Worm (Caenorhabditis elegans) whole organism, L2 larva: ENCODE measurements around the gene nhr-268.

Experiments
- C34F6.9 ChIP-seq: fragments of 150-350 bp; optimal IDR thresholded peaks from 2 replicates; lab custom pipeline; 2014; ENCODE audit warnings: missing biosample characterization, missing genetic modification characterization
- F13H6.1 ChIP-seq: sonication (generic microtip); optimal IDR thresholded peaks from 2 replicates; lab custom pipeline; 2016; ENCODE audit warnings: missing genetic modification characterization, missing compliant biosample characterization
- R02D3.7 ChIP-seq: fragments of 150-350 bp; optimal IDR thresholded peaks from 2 replicates; lab custom pipeline; 2014; ENCODE audit warnings: missing biosample characterization, missing genetic modification characterization
- Y55F3AM.14 ChIP-seq: fragments of 200-800 bp; sonication (Bioruptor generic); optimal IDR thresholded peaks from 2 replicates; lab custom pipeline; 2018; ENCODE audit warnings: mild to moderate bottlenecking, missing genetic modification characterization, missing compliant biosample characterization
- ZK546.5 ChIP-seq: sonication (generic microtip); optimal IDR thresholded peaks from 2 replicates; lab custom pipeline; 2017; ENCODE audit warnings: missing biosample characterization, missing genetic modification characterization
- alr-1 ChIP-seq: fragments of 150-350 bp; optimal IDR thresholded peaks from 2 replicates; lab custom pipeline; 2014; ENCODE audit warnings: missing biosample characterization, missing genetic modification characterization
- ama-1 ChIP-seq: fragments of 150-350 bp; optimal IDR thresholded peaks from 2 replicates; lab custom pipeline; 2018; ENCODE audit warnings: inconsistent platforms
- blmp-1 ChIP-seq: sonication (generic microtip); optimal IDR thresholded peaks from 2 replicates; lab custom pipeline; 2017; ENCODE audit warnings: missing genetic modification characterization, mild to moderate bottlenecking, missing compliant biosample characterization, antibody characterized with exemption, moderate library complexity; ENCODE audit not compliant: insufficient read depth
- ceh-16 ChIP-seq: fragments of 150-350 bp; optimal IDR thresholded peaks from 2 replicates; lab custom pipeline; 2014; ENCODE audit warnings: missing biosample characterization, missing genetic modification characterization
- ceh-82 ChIP-seq: fragments of 150-350 bp; optimal IDR thresholded peaks from 2 replicates; lab custom pipeline; 2014; ENCODE audit warnings: missing biosample characterization, missing genetic modification characterization
- crh-2 ChIP-seq: sonication (generic microtip); optimal IDR thresholded peaks from 2 replicates; lab custom pipeline; 2017; ENCODE audit warnings: missing biosample characterization, missing genetic modification characterization
- dmd-4 ChIP-seq: sonication (generic microtip); optimal IDR thresholded peaks from 2 replicates; lab custom pipeline; 2017; ENCODE audit warnings: missing biosample characterization, missing genetic modification characterization
- egl-27 ChIP-seq: sonication (generic microtip); optimal IDR thresholded peaks from 3 replicates; lab custom pipeline; 2017; ENCODE audit warnings: missing biosample characterization, missing genetic modification reagents, missing genetic modification characterization
- elt-1 ChIP-seq: fragments of 150-350 bp; optimal IDR thresholded peaks from 2 replicates; lab custom pipeline; 2014; ENCODE audit warnings: missing biosample characterization, missing genetic modification characterization
- elt-3 ChIP-seq: sonication (generic microtip); optimal IDR thresholded peaks from 2 replicates; lab custom pipeline; 2017; ENCODE audit warnings: missing biosample characterization, missing genetic modification characterization
- fos-1 ChIP-seq: fragments of 150-350 bp; optimal IDR thresholded peaks from 2 replicates; lab custom pipeline; 2014; ENCODE audit warnings: missing biosample characterization, missing genetic modification characterization
- gmeb-1 ChIP-seq: fragments of 150-350 bp; optimal IDR thresholded peaks from 2 replicates; lab custom pipeline; 2014; ENCODE audit warnings: missing biosample characterization, missing genetic modification characterization
- lin-13 ChIP-seq: fragments of 150-350 bp; optimal IDR thresholded peaks from 2 replicates; lab custom pipeline; 2014; ENCODE audit warnings: missing biosample characterization, missing genetic modification reagents, missing genetic modification characterization
- lsy-2 ChIP-seq, 2 experiments: fragments of 150-350 bp in 1 of 2; sonication (generic microtip) in 1 of 2; optimal IDR thresholded peaks; 2 replicates each; lab custom pipeline; 2014 to 2017; ENCODE audit warnings: missing biosample characterization in 2 of 2, missing genetic modification characterization in 2 of 2
- mdl-1 ChIP-seq, 2 experiments: fragments of 150-350 bp in 1 of 2; sonication (generic microtip) in 1 of 2; optimal IDR thresholded peaks; 2 replicates each; lab custom pipeline; 2017; ENCODE audit warnings: missing biosample characterization in 2 of 2, missing genetic modification characterization in 2 of 2
- nhr-10 ChIP-seq: sonication (generic microtip); optimal IDR thresholded peaks from 2 replicates; lab custom pipeline; 2017; ENCODE audit warnings: missing biosample characterization, missing genetic modification characterization
- nhr-11 ChIP-seq: fragments of 150-350 bp; optimal IDR thresholded peaks from 2 replicates; lab custom pipeline; 2014; ENCODE audit warnings: missing biosample characterization, missing genetic modification characterization
- nhr-129 ChIP-seq: fragments of 150-350 bp; optimal IDR thresholded peaks from 2 replicates; lab custom pipeline; 2014; ENCODE audit warnings: missing biosample characterization, missing genetic modification characterization
- nhr-23 ChIP-seq: fragments of 150-350 bp; optimal IDR thresholded peaks from 2 replicates; lab custom pipeline; 2014; ENCODE audit warnings: missing biosample characterization, missing genetic modification reagents, missing genetic modification characterization
- nhr-25 ChIP-seq: fragments of 150-350 bp; sonication (generic microtip); optimal IDR thresholded peaks from 3 replicates; lab custom pipeline; 2014; ENCODE audit warnings: missing biosample characterization, missing genetic modification characterization
- nhr-6 ChIP-seq: fragments of 150-350 bp; optimal IDR thresholded peaks from 2 replicates; lab custom pipeline; 2014; ENCODE audit warnings: missing biosample characterization, missing genetic modification characterization
- peb-1 ChIP-seq: fragments of 150-350 bp; optimal IDR thresholded peaks from 2 replicates; lab custom pipeline; 2014; ENCODE audit warnings: missing biosample characterization, missing genetic modification characterization
- sem-4 ChIP-seq: fragments of 150-350 bp; optimal IDR thresholded peaks from 2 replicates; lab custom pipeline; 2014; ENCODE audit warnings: missing biosample characterization, missing genetic modification reagents, missing genetic modification characterization
- sma-3 ChIP-seq: sonication (generic microtip); optimal IDR thresholded peaks from 2 replicates; lab custom pipeline; 2016; ENCODE audit warnings: missing genetic modification reagents, missing genetic modification characterization, missing compliant biosample characterization
- sma-9 ChIP-seq, 2 experiments: fragments of 150-350 bp in 1 of 2; sonication (generic microtip) in 1 of 2; optimal IDR thresholded peaks; 2 replicates each; lab custom pipeline; 2014 to 2016; ENCODE audit warnings: missing genetic modification characterization in 2 of 2, mild to moderate bottlenecking in 1 of 2, missing biosample characterization in 1 of 2, missing compliant biosample characterization in 1 of 2, missing genetic modification reagents in 1 of 2, moderate library complexity in 1 of 2
- snpc-4 ChIP-seq: fragments of 150-350 bp; optimal IDR thresholded peaks from 2 replicates; lab custom pipeline; 2014; ENCODE audit warnings: missing biosample characterization, missing genetic modification characterization
- unc-39 ChIP-seq: fragments of 150-350 bp; optimal IDR thresholded peaks from 2 replicates; lab custom pipeline; 2014; ENCODE audit warnings: missing biosample characterization, missing genetic modification characterization
- unc-55 ChIP-seq: fragments of 150-350 bp; sonication (generic microtip); optimal IDR thresholded peaks from 3 replicates; lab custom pipeline; 2014; ENCODE audit warnings: missing biosample characterization, missing genetic modification reagents, missing genetic modification characterization
- unc-62 ChIP-seq: fragments of 150-350 bp; optimal IDR thresholded peaks from 2 replicates; lab custom pipeline; 2014; ENCODE audit warnings: missing biosample characterization, missing genetic modification reagents, missing genetic modification characterization
- zag-1 ChIP-seq: fragments of 150-350 bp; optimal IDR thresholded peaks from 2 replicates; lab custom pipeline; 2014; ENCODE audit warnings: missing biosample characterization, missing genetic modification characterization
- ztf-1 ChIP-seq: fragments of 200-800 bp; sonication (Bioruptor generic); conservative IDR thresholded peaks from 2 replicates; pipeline ENCODE4 v1.3.6; 2022; ENCODE audit warnings: missing genetic modification characterization, missing compliant biosample characterization
- ztf-4 ChIP-seq: fragments of 150-350 bp; optimal IDR thresholded peaks from 2 replicates; lab custom pipeline; 2014; ENCODE audit warnings: missing biosample characterization, missing genetic modification characterization

nhr-268 gene

DNA sequence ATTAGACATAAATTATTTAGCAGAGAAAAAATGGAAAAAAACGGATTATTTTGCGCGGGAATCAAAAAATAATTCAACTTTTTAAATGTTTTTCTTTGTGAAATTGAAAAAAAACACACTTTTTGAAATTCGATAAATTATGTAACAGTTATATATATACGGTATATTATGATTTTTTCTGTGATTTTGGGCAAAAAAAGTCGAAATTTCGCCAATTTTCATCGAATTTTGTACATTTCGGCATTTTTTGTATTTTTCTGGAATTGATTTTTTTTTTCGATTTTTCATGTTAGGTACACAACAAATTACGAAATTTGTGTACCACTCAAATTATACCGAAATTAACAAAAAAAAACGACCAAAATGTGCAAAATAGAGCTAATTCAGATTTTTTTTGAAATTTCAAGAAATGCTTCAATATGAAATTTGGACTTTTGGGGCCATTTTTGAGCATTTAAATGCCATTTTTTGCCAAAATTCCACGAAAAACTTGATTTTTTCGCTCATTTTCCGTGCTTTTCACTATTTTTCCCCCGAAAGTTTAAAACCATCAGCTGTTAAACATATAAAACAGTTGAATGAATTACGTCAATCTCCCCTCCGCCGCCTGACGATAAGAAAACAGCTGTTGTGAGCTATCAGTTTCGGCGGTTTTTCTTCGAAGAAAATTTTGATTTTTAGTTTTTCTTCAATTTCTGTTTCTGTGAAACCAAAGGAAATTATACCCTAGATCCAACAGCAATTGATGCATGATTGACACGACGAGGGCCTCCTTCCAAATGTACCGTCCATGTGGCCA, 31.6 kb upstream of the nhr-268 start:
- TF ChIP-seq F13H6.1 (tag; lab: Kevin White, UChicago) (peak; percentile 11), unc-62 (GFP tag; lab: Kevin White, UChicago) (no peak)

DNA sequence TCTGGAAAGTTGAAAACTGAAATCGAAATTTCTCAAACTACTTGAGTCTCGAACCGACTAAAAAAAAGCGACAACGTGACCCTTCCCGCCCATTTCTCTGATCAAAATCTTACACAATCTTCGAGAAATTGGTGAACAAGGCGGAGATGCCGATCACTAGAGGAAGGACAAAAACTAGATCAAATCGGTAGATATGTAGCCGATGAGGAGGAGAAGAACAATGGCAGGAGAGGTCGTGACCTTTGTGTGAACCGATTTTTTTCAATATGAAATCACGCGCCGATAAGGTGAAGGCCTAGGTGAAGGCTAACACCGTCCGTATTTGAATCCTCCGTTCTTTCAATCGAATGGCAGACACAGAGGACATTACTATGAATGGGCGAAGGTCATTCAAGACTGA, 29.0 kb upstream of the nhr-268 start:
- TF ChIP-seq ztf-1 (GFP tag; lab: Robert Waterston, UW) (no peak), gmeb-1 (no peak), lsy-2 (tag; optimal IDR thresholded peaks at IDR 0.05; lab: Kevin White, UChicago) (no peak), zag-1 (tag; lab: Kevin White, UChicago) (no peak), sem-4 (tag; lab: Kevin White, UChicago) (peak; percentile 43), elt-1 (tag; lab: Kevin White, UChicago) (peak; percentile 98), ama-1 (no peak), ceh-16 (tag; lab: Kevin White, UChicago) (peak; percentile 75), sma-3 (GFP tag; lab: Kevin White, UChicago) (peak; percentile 32), Y55F3AM.14 (GFP tag; lab: Kevin White, UChicago) (no peak), blmp-1 (tag; lab: Kevin White, UChicago) (peak; percentile 77), sma-9 (GFP tag; optimal IDR thresholded peaks at IDR 0.05; lab: Kevin White, UChicago) (peak; percentile 73), sma-9 (tag; optimal IDR thresholded peaks at IDR 0.05; lab: Kevin White, UChicago) (no peak), nhr-25 (tag; lab: Kevin White, UChicago) (peak; percentile 96), egl-27 (tag; lab: Kevin White, UChicago) (peak; percentile 19), nhr-6 (tag; lab: Kevin White, UChicago) (peak; percentile 17), R02D3.7 (no peak), nhr-11 (tag; lab: Kevin White, UChicago) (no peak), ceh-82 (no peak), elt-3 (tag; lab: Kevin White, UChicago) (no peak), nhr-23 (tag; lab: Kevin White, UChicago) (peak; percentile 92), unc-55 (GFP tag; lab: Kevin White, UChicago) (no peak), ZK546.5 (no peak), nhr-10 (tag; lab: Kevin White, UChicago) (no peak), ztf-4 (tag; lab: Kevin White, UChicago) (no peak), snpc-4 (no peak), peb-1 (tag; lab: Kevin White, UChicago) (peak; percentile 8)
- TF ChIP-seq, all 48 proteins: peak for 11

DNA sequence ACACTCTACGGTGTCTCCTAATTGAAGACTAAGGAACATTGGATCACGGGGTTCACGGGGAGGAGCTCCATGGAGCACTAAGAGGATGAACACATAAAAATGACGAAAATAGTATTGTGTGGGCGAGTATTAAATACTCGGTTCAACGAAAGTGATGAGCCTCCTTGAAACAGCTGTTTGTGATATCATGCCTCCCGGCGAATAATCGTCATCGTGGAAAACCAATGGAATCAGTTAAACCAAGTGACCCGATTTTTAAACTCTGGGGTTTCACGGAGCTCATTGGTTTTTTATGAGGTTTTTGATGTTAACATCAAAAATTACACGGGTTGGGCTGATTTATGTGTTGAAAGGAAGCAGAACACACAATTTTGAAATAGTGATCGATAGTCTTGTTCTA, 28.5 kb upstream of the nhr-268 start:
- TF ChIP-seq sem-4 (tag; lab: Kevin White, UChicago) (peak; percentile 9), gmeb-1 (no peak), mdl-1 (tag; optimal IDR thresholded peaks at IDR 0.05; lab: Kevin White, UChicago) (no peak), sma-9 (GFP tag; optimal IDR thresholded peaks at IDR 0.05; lab: Kevin White, UChicago) (peak; percentile 7), sma-9 (tag; optimal IDR thresholded peaks at IDR 0.05; lab: Kevin White, UChicago) (no peak), dmd-4 (tag; lab: Kevin White, UChicago) (no peak), sma-3 (GFP tag; lab: Kevin White, UChicago) (no peak), F13H6.1 (tag; lab: Kevin White, UChicago) (no peak), nhr-10 (tag; lab: Kevin White, UChicago) (no peak), unc-39 (tag; lab: Kevin White, UChicago) (no peak), nhr-129 (tag; lab: Kevin White, UChicago) (peak; percentile 0), ama-1 (no peak), lsy-2 (tag; optimal IDR thresholded peaks at IDR 0.05; lab: Kevin White, UChicago) (no peak), ZK546.5 (no peak), C34F6.9 (tag; lab: Kevin White, UChicago) (no peak)

DNA sequence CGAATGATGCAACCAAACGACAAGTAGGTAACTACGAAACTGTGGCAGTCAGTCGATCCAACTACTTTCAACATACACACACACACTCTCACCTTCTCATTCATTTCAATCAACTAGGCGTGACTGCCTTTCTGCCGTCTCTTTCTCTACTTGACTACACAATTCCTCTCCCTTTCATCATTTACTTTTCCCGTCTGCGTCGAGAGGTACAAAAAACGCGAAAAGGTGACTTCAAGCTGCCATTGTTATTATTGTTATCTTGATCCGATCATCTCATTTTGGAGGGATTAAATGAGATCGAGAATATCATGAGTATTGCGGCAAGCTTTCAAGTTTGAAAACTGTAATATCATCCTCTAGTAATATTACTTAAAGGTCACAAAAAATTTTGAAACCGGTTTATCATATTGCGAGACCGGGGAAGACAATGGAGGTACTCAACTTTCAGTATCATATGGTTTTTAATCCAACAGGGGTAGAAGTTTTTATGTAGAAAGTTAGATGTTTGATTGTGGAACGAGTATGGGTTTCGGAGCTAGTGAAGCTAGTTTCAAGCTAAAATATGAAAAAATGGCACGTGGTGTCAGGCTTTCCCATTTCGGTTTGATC, 25.9 kb upstream of the nhr-268 start:
- TF ChIP-seq sem-4 (tag; lab: Kevin White, UChicago) = peak; percentile 54
- TF ChIP-seq nhr-11 (tag; lab: Kevin White, UChicago) = no peak
- peak; percentile 59 for TF ChIP-seq fos-1 (tag; lab: Kevin White, UChicago)
- TF ChIP-seq gmeb-1 = peak; percentile 15
- TF ChIP-seq blmp-1 (tag; lab: Kevin White, UChicago) = peak; percentile 80
- TF ChIP-seq nhr-23 (tag; lab: Kevin White, UChicago) = no peak
- peak; percentile 45 for TF ChIP-seq ceh-16 (tag; lab: Kevin White, UChicago)
- no peak for TF ChIP-seq elt-3 (tag; lab: Kevin White, UChicago)
- TF ChIP-seq nhr-25 (tag; lab: Kevin White, UChicago) = peak; percentile 79
- TF ChIP-seq lin-13 (GFP tag; lab: Kevin White, UChicago) = no peak
- peak; percentile 93 for TF ChIP-seq nhr-129 (tag; lab: Kevin White, UChicago)
- TF ChIP-seq alr-1 = no peak
- peak; percentile 47 for TF ChIP-seq crh-2 (tag; lab: Kevin White, UChicago)
- peak; percentile 53 for TF ChIP-seq ama-1
- peak; percentile 25 for TF ChIP-seq C34F6.9 (tag; lab: Kevin White, UChicago)
- TF ChIP-seq sma-9 (GFP tag; optimal IDR thresholded peaks at IDR 0.05; lab: Kevin White, UChicago) = peak; percentile 53
- no peak for TF ChIP-seq sma-9 (tag; optimal IDR thresholded peaks at IDR 0.05; lab: Kevin White, UChicago)
- peak in 1 of 2 experiments; percentile 33 for TF ChIP-seq lsy-2 (tag; optimal IDR thresholded peaks at IDR 0.05; lab: Kevin White, UChicago)
- no peak for TF ChIP-seq R02D3.7
- peak; percentile 50 for TF ChIP-seq F13H6.1 (tag; lab: Kevin White, UChicago)
- peak; percentile 16 for TF ChIP-seq nhr-6 (tag; lab: Kevin White, UChicago)
- TF ChIP-seq elt-1 (tag; lab: Kevin White, UChicago) = peak; percentile 26
- peak; percentile 5 for TF ChIP-seq egl-27 (tag; lab: Kevin White, UChicago)
